Worm (Caenorhabditis elegans): ENCODE data around the gene nspb-10.

DNA sequence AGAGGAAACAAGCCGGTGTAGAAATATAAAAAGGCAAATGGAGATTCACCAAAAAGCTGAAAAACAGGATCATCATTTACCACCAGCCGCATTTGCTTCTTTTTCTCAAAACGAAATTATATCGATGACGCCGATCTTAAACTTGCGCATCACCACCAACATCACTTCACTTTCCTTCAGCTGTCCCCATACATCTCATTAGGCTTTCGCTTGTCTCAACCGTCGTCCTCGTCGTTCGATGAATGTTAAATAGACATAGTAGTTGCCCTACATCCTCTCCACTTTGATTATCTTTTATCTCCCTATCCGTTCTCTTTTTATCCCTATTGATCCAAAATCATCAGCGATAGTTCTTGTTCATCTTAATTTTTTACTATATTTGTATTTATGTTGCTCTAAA is 38.8 kb upstream of the nspb-10 start:
- TF ChIP-seq elt-2 (tag; optimal IDR thresholded peaks at IDR 0.05): no peak
- no peak for TF ChIP-seq lin-39 (tag; optimal IDR thresholded peaks at IDR 0.05)
- no peak for TF ChIP-seq skn-1 (tag; optimal IDR thresholded peaks at IDR 0.05)
- TF ChIP-seq fkh-2 (tag; optimal IDR thresholded peaks at IDR 0.05): no peak
- TF ChIP-seq lsy-12 (tag; optimal IDR thresholded peaks at IDR 0.05): no peak
- no peak for TF ChIP-seq tbx-2 (tag; optimal IDR thresholded peaks at IDR 0.05)
- TF ChIP-seq egl-27 (tag; optimal IDR thresholded peaks at IDR 0.05): no peak
- TF ChIP-seq nhr-76 (tag; optimal IDR thresholded peaks at IDR 0.05): no peak
- no peak for TF ChIP-seq ZK546.5 (tag; optimal IDR thresholded peaks at IDR 0.05)
- TF ChIP-seq snpc-4 (tag; optimal IDR thresholded peaks at IDR 0.05): no peak

Measured in whole organism, L3 larva.